Worm (Caenorhabditis elegans) whole organism, L3 larva: Measurements from ENCODE around the gene sox-3.

Experiments used
- R02D3.7 ChIP-seq: fragments of 150-350 bp; optimal IDR thresholded peaks from 2 replicates; lab custom pipeline; 2014; ENCODE audit warnings: missing biosample characterization, missing genetic modification characterization
- ZK546.5 ChIP-seq: sonication (generic microtip); optimal IDR thresholded peaks from 2 replicates; lab custom pipeline; 2017; ENCODE audit warnings: missing biosample characterization, missing genetic modification characterization
- aly-2 ChIP-seq: fragments of 150-350 bp; optimal IDR thresholded peaks from 2 replicates; lab custom pipeline; 2014; ENCODE audit warnings: missing biosample characterization, missing genetic modification characterization
- ceh-16 ChIP-seq: sonication (generic microtip); optimal IDR thresholded peaks from 2 replicates; lab custom pipeline; 2017; ENCODE audit warnings: missing biosample characterization, missing genetic modification characterization
- ceh-28 ChIP-seq: fragments of 150-350 bp; optimal IDR thresholded peaks from 2 replicates; lab custom pipeline; 2014; ENCODE audit warnings: missing biosample characterization, missing genetic modification reagents, missing genetic modification characterization
- ceh-82 ChIP-seq: fragments of 150-350 bp; optimal IDR thresholded peaks from 2 replicates; lab custom pipeline; 2014; ENCODE audit warnings: missing biosample characterization, missing genetic modification characterization
- ceh-9 ChIP-seq: sonication (generic microtip); optimal IDR thresholded peaks from 2 replicates; lab custom pipeline; 2018; ENCODE audit warnings: missing biosample characterization, missing genetic modification characterization
- egl-5 ChIP-seq: fragments of 150-350 bp; optimal IDR thresholded peaks from 2 replicates; lab custom pipeline; 2017; ENCODE audit warnings: missing biosample characterization, missing genetic modification reagents, missing genetic modification characterization, inconsistent platforms
- elt-1 ChIP-seq: fragments of 150-350 bp; optimal IDR thresholded peaks from 2 replicates; lab custom pipeline; 2014; ENCODE audit warnings: missing biosample characterization, missing genetic modification characterization
- elt-2 ChIP-seq: sonication (generic microtip); optimal IDR thresholded peaks from 2 replicates; lab custom pipeline; 2016; ENCODE audit warnings: missing genetic modification reagents, mild to moderate bottlenecking, missing genetic modification characterization, missing compliant biosample characterization
- elt-3 ChIP-seq, 3 experiments: fragments of 150-350 bp in 1 of 3; sonication (generic microtip) in 2 of 3; optimal IDR thresholded peaks; 2 replicates in 2 of 3; 4 replicates in 1 of 3; lab custom pipeline; 2014 to 2017; ENCODE audit warnings: missing biosample characterization in 3 of 3, missing genetic modification characterization in 3 of 3
- eor-1 ChIP-seq, 2 experiments: fragments of 150-350 bp; optimal IDR thresholded peaks; 2 replicates each; lab custom pipeline; 2014 to 2018; ENCODE audit warnings: missing biosample characterization in 2 of 2, missing genetic modification characterization in 2 of 2
- fkh-2 ChIP-seq: fragments of 150-350 bp; optimal IDR thresholded peaks from 2 replicates; lab custom pipeline; 2014; ENCODE audit warnings: missing biosample characterization, missing genetic modification reagents, missing genetic modification characterization
- fos-1 ChIP-seq: fragments of 150-350 bp; optimal IDR thresholded peaks from 2 replicates; lab custom pipeline; 2014; ENCODE audit warnings: missing biosample characterization, missing genetic modification characterization
- jun-1 ChIP-seq: fragments of 150-350 bp; optimal IDR thresholded peaks from 2 replicates; lab custom pipeline; 2014; ENCODE audit warnings: missing biosample characterization, missing genetic modification reagents, missing genetic modification characterization
- lin-15B ChIP-seq: fragments of 150-350 bp; optimal IDR thresholded peaks from 2 replicates; lab custom pipeline; 2014; ENCODE audit warnings: missing biosample characterization, missing genetic modification characterization
- lsy-12 ChIP-seq: sonication (generic microtip); optimal IDR thresholded peaks from 2 replicates; lab custom pipeline; 2016; ENCODE audit warnings: mild to moderate bottlenecking, missing genetic modification characterization, missing compliant biosample characterization
- mdl-1 ChIP-seq: fragments of 150-350 bp; optimal IDR thresholded peaks from 2 replicates; lab custom pipeline; 2014; ENCODE audit warnings: missing biosample characterization, missing genetic modification characterization
- mml-1 ChIP-seq: fragments of 150-350 bp; sonication (generic microtip); optimal IDR thresholded peaks from 3 replicates; lab custom pipeline; 2014; ENCODE audit warnings: missing biosample characterization, missing genetic modification characterization
- nfya-1 ChIP-seq: sonication (generic microtip); optimal IDR thresholded peaks from 2 replicates; lab custom pipeline; 2017; ENCODE audit warnings: missing genetic modification characterization, mild to moderate bottlenecking, missing compliant biosample characterization, antibody characterized with exemption, moderate library complexity; ENCODE audit not compliant: insufficient read depth
- nhr-12 ChIP-seq: fragments of 150-350 bp; optimal IDR thresholded peaks from 2 replicates; lab custom pipeline; 2014; ENCODE audit warnings: missing biosample characterization, missing genetic modification characterization
- nhr-23 ChIP-seq: fragments of 150-350 bp; optimal IDR thresholded peaks from 2 replicates; lab custom pipeline; 2014; ENCODE audit warnings: missing biosample characterization, missing genetic modification reagents, missing genetic modification characterization
- nhr-237 ChIP-seq: fragments of 150-350 bp; optimal IDR thresholded peaks from 2 replicates; lab custom pipeline; 2014; ENCODE audit warnings: missing biosample characterization, missing genetic modification characterization
- nhr-25 ChIP-seq: sonication (generic microtip); optimal IDR thresholded peaks from 2 replicates; lab custom pipeline; 2017; ENCODE audit warnings: missing biosample characterization, missing genetic modification characterization
- nhr-28 ChIP-seq: fragments of 150-350 bp; optimal IDR thresholded peaks from 2 replicates; lab custom pipeline; 2014; ENCODE audit warnings: missing biosample characterization, missing genetic modification characterization
- nhr-43 ChIP-seq: sonication (generic microtip); optimal IDR thresholded peaks from 2 replicates; lab custom pipeline; 2016; ENCODE audit warnings: mild to moderate bottlenecking, missing genetic modification characterization, missing compliant biosample characterization; ENCODE audit not compliant: poor library complexity, severe bottlenecking
- nhr-76 ChIP-seq: fragments of 150-350 bp; sonication (generic microtip); optimal IDR thresholded peaks from 5 replicates; lab custom pipeline; 2014; ENCODE audit warnings: missing biosample characterization, missing genetic modification characterization
- nhr-77 ChIP-seq: fragments of 150-350 bp; optimal IDR thresholded peaks from 2 replicates; lab custom pipeline; 2014; ENCODE audit warnings: missing biosample characterization, missing genetic modification characterization
- pha-4 ChIP-seq: fragments of 150-350 bp; optimal IDR thresholded peaks from 2 replicates; lab custom pipeline; 2014; ENCODE audit warnings: missing biosample characterization, missing genetic modification reagents, missing genetic modification characterization
- snpc-4 ChIP-seq: fragments of 150-350 bp; optimal IDR thresholded peaks from 2 replicates; lab custom pipeline; 2014; ENCODE audit warnings: missing biosample characterization, missing genetic modification characterization
- tbx-2 ChIP-seq: sonication (generic microtip); optimal IDR thresholded peaks from 2 replicates; lab custom pipeline; 2016; ENCODE audit warnings: mild to moderate bottlenecking, missing genetic modification characterization, missing compliant biosample characterization
- unc-39 ChIP-seq: sonication (generic microtip); optimal IDR thresholded peaks from 4 replicates; lab custom pipeline; 2017; ENCODE audit warnings: missing biosample characterization, missing genetic modification characterization
- zag-1 ChIP-seq: fragments of 150-350 bp; optimal IDR thresholded peaks from 2 replicates; lab custom pipeline; 2014; ENCODE audit warnings: missing biosample characterization, missing genetic modification characterization
- ztf-11 ChIP-seq: fragments of 150-350 bp; optimal IDR thresholded peaks from 2 replicates; lab custom pipeline; 2014; ENCODE audit warnings: missing biosample characterization, missing genetic modification characterization
- ztf-4 ChIP-seq: fragments of 150-350 bp; optimal IDR thresholded peaks from 2 replicates; lab custom pipeline; 2014; ENCODE audit warnings: missing biosample characterization, missing genetic modification characterization

The sox-3 gene

ce11 chrX:14674028-14674427, 18.8 kb downstream of the sox-3 start, which contains the start of gene slt-1:
TSS of gene slt-1 (plus strand) at chrX:14674328.
- peak; percentile 72 for TF ChIP-seq egl-5 (tag; lab: Kevin White, UChicago)
- TF ChIP-seq snpc-4 (tag; lab: Kevin White, UChicago), result no peak

- TF ChIP-seq elt-1 (tag; lab: Kevin White, UChicago) (no peak), ZK546.5 (tag; lab: Kevin White, UChicago) (no peak), aly-2 (tag; lab: Kevin White, UChicago) (no peak), snpc-4 (tag; lab: Kevin White, UChicago) (no peak), mml-1 (tag; lab: Kevin White, UChicago) (no peak), ceh-28 (no peak), zag-1 (no peak), nhr-237 (tag; lab: Kevin White, UChicago) (no peak)
Observed at ce11 chrX:14671300-14671699, 21.5 kb downstream of the sox-3 start.

- TF ChIP-seq nhr-43 (tag; lab: Kevin White, UChicago) (no peak), tbx-2 (no peak), R02D3.7 (tag; lab: Kevin White, UChicago) (no peak), unc-39 (tag; lab: Kevin White, UChicago) (no peak), ceh-28 (no peak), nhr-12 (tag; lab: Kevin White, UChicago) (no peak), nfya-1 (tag; lab: Kevin White, UChicago) (no peak), elt-3 (tag; optimal IDR thresholded peaks at IDR 0.05; lab: Kevin White, UChicago) (no peak), mml-1 (tag; lab: Kevin White, UChicago) (no peak), nhr-237 (tag; lab: Kevin White, UChicago) (no peak), eor-1 (tag; optimal IDR thresholded peaks at IDR 0.05; lab: Kevin White, UChicago) (no peak), nhr-28 (tag; lab: Kevin White, UChicago) (no peak)
Observed at ce11 chrX:14664028-14664427, 28.8 kb downstream of the sox-3 start, which contains the start of gene C26G2.2. TSS of gene C26G2.2 (plus strand) at chrX:14664328.

- TF ChIP-seq nhr-25 (tag; lab: Kevin White, UChicago), result no peak
Observed at ce11 chrX:14662460-14662859, 30.3 kb downstream of the sox-3 start.

- no peak for TF ChIP-seq jun-1 (tag; lab: Kevin White, UChicago)
- TF ChIP-seq zag-1, result no peak
- TF ChIP-seq nhr-77 (tag; lab: Kevin White, UChicago), result no peak
- no peak for TF ChIP-seq nhr-25 (tag; lab: Kevin White, UChicago)
- no peak for TF ChIP-seq ztf-11 (tag; lab: Kevin White, UChicago)
- TF ChIP-seq nfya-1 (tag; lab: Kevin White, UChicago), result no peak
- no peak for TF ChIP-seq fkh-2
- TF ChIP-seq snpc-4 (tag; lab: Kevin White, UChicago), result no peak
- no peak for TF ChIP-seq elt-2 (tag; lab: Kevin White, UChicago)
- TF ChIP-seq elt-1 (tag; lab: Kevin White, UChicago), result no peak
- no peak for TF ChIP-seq mdl-1
- TF ChIP-seq nhr-43 (tag; lab: Kevin White, UChicago), result no peak
- TF ChIP-seq lsy-12, result no peak
- no peak for TF ChIP-seq ceh-82 (tag; lab: Kevin White, UChicago)
- TF ChIP-seq lin-15B, result no peak
- TF ChIP-seq ceh-9, result no peak
Observed at ce11 chrX:14661918-14662317, 30.9 kb downstream of the sox-3 start.

ce11 chrX:14659454-14659853, 33.4 kb downstream of the sox-3 start:
- TF ChIP-seq mdl-1 (no peak), tbx-2 (no peak), ztf-4 (no peak), ceh-16 (tag; lab: Kevin White, UChicago) (no peak), aly-2 (tag; lab: Kevin White, UChicago) (no peak), pha-4 (tag; lab: Kevin White, UChicago) (no peak), zag-1 (no peak), fos-1 (tag; lab: Kevin White, UChicago) (no peak), lsy-12 (no peak), nhr-76 (tag; lab: Kevin White, UChicago) (no peak), R02D3.7 (tag; lab: Kevin White, UChicago) (no peak), nhr-23 (no peak), elt-1 (tag; lab: Kevin White, UChicago) (no peak)
